Fruit fly (Drosophila melanogaster) whole organism, prepupa: Measurements from ENCODE around the gene CG7920.

Source experiments
- CG16779 ChIP-seq: fragments of 200-800 bp; sonication (Bioruptor generic); optimal IDR thresholded peaks from 3 replicates; lab custom pipeline; 2017; ENCODE audit warnings: missing biosample characterization, mild to moderate bottlenecking, missing genetic modification characterization
- CG3919 ChIP-seq: fragments of 200-800 bp; sonication (Bioruptor generic); optimal IDR thresholded peaks from 3 replicates; lab custom pipeline; 2016; ENCODE audit warnings: missing biosample characterization, missing genetic modification characterization
- Eip75B ChIP-seq: fragments of 200-800 bp; sonication (Bioruptor generic); optimal IDR thresholded peaks from 3 replicates; lab custom pipeline; 2016; ENCODE audit warnings: missing biosample characterization, missing genetic modification characterization
- Eip78C ChIP-seq: fragments of 200-800 bp; sonication (Bioruptor generic); peaks from one replicate; lab custom pipeline; 2016; ENCODE audit warnings: missing biosample characterization, missing genetic modification characterization
- Hr39 ChIP-seq: fragments of 200-800 bp; sonication (Bioruptor generic); optimal IDR thresholded peaks from 2 replicates; lab custom pipeline; 2016; ENCODE audit warnings: missing biosample characterization, missing genetic modification characterization
- dsx ChIP-seq: fragments of 200-800 bp; optimal IDR thresholded peaks from 3 replicates; lab custom pipeline; 2019; ENCODE audit warnings: missing biosample characterization, mild to moderate bottlenecking, missing genetic modification characterization, moderate library complexity; ENCODE audit not compliant: poor library complexity, severe bottlenecking
- fd59A ChIP-seq: fragments of 200-800 bp; sonication (Bioruptor generic); optimal IDR thresholded peaks from 2 replicates; lab custom pipeline; 2017; ENCODE audit warnings: missing biosample characterization, mild to moderate bottlenecking, missing genetic modification characterization, missing genetic modification reagents
- fd85E ChIP-seq: fragments of 200-800 bp; sonication (Bioruptor generic); optimal IDR thresholded peaks from 3 replicates; lab custom pipeline; 2016; ENCODE audit warnings: missing biosample characterization, missing genetic modification characterization
- svp ChIP-seq: fragments of 200-800 bp; sonication (Bioruptor generic); peaks from one replicate; lab custom pipeline; 2016; ENCODE audit warnings: missing biosample characterization, missing genetic modification characterization

- TF ChIP-seq dsx (no peak), svp (peak; percentile 44), Eip78C (GFP tag; lab: Kevin White, UChicago) (peak; percentile 69), Eip75B (GFP tag; lab: Kevin White, UChicago) (no peak), fd59A (GFP tag; lab: Kevin White, UChicago) (no peak), CG16779 (no peak), fd85E (GFP tag; lab: Kevin White, UChicago) (no peak), CG3919 (GFP tag; lab: Kevin White, UChicago) (no peak), Hr39 (GFP tag; lab: Kevin White, UChicago) (no peak)
Observed at dm6 chr3R:30012602-30013489, 2.2 kb downstream of the CG7920 start.
